Worm (Caenorhabditis elegans) whole organism, late embryonic: Measurements from ENCODE around the gene Y73F8A.10.

Source experiments
- ceh-14 ChIP-seq: sonication (generic microtip); optimal IDR thresholded peaks from 2 replicates; lab custom pipeline; 2016; ENCODE audit warnings: missing genotype, missing genetic modification characterization, missing compliant biosample characterization
- ets-4 ChIP-seq: sonication (generic microtip); optimal IDR thresholded peaks from 2 replicates; lab custom pipeline; 2016; ENCODE audit warnings: missing genetic modification characterization, missing compliant biosample characterization
- odd-2 ChIP-seq: sonication (generic microtip); optimal IDR thresholded peaks from 2 replicates; lab custom pipeline; 2017; ENCODE audit warnings: antibody characterized with exemption, mild to moderate bottlenecking, missing genetic modification characterization, missing compliant biosample characterization
- pqm-1 ChIP-seq: sonication (generic microtip); optimal IDR thresholded peaks from 2 replicates; lab custom pipeline; 2016; ENCODE audit warnings: missing genetic modification characterization, missing compliant biosample characterization

The Y73F8A.10 gene

DNA sequence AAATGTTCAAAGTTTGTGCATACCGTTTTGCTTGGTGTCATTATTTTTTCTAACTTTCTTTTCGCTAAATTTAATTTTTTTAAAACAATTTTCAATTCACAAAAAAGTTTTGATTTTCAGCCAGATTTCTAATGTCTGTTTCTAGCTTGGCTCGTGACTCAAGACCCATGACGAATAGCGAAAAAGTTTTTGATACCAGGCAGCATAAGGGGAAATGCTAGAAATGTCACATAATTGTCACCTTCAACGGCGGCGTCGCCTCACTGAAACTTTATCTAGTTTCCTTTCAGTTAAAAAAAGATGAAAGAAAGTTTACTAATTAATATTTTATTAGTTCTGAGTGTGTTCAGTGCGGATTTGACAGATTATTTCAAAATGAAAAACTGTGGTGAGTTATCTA, 42.6 kb downstream of the Y73F8A.10 start, which contains the start of gene irld-59:
TSS of gene irld-59 (plus strand) at position 301 of the 400 bp plus-strand sequence.
- TF ChIP-seq odd-2 (tag; lab: Kevin White, UChicago) (no peak), ets-4 (no peak), ceh-14 (tag; lab: Kevin White, UChicago) (no peak), pqm-1 (no peak)
